Worm (Caenorhabditis elegans) whole organism, midembryonic: ENCODE data around the gene clec-206.

Experiments
- T22C8.4 ChIP-seq: fragments of 200-800 bp; sonication (Bioruptor generic); IDR thresholded peaks from 2 replicates; pipeline ENCODE4 v1.3.6; 2022; ENCODE audit warnings: missing genetic modification characterization, missing compliant biosample characterization
- cog-1 ChIP-seq: sonication (generic microtip); optimal IDR thresholded peaks from 2 replicates; lab custom pipeline; 2016; ENCODE audit warnings: missing genetic modification characterization, missing compliant biosample characterization
- flt-1 ChIP-seq: fragments of 200-800 bp; sonication (Bioruptor generic); IDR thresholded peaks from 2 replicates; pipeline ENCODE4 v1.3.6; 2022; ENCODE audit warnings: missing genetic modification characterization, missing compliant biosample characterization
- klf-2 ChIP-seq: fragments of 200-800 bp; sonication (Bioruptor generic); conservative IDR thresholded peaks from 2 replicates; pipeline ENCODE4 v1.3.6; 2022; ENCODE audit warnings: missing genetic modification reagents, missing genetic modification characterization, missing compliant biosample characterization
- med-1 ChIP-seq: sonication (generic microtip); optimal IDR thresholded peaks from 2 replicates; lab custom pipeline; 2017; ENCODE audit warnings: missing genetic modification characterization, mild to moderate bottlenecking, missing compliant biosample characterization, antibody characterized with exemption, missing genetic modification reagents; ENCODE audit not compliant: insufficient read depth
- ref-1 ChIP-seq: fragments of 200-800 bp; sonication (Bioruptor generic); conservative IDR thresholded peaks from 2 replicates; pipeline ENCODE4 v1.3.6; 2022; ENCODE audit warnings: missing genetic modification reagents, missing genetic modification characterization, missing compliant biosample characterization
- tab-1 ChIP-seq: fragments of 200-800 bp; sonication (Bioruptor generic); IDR thresholded peaks from 2 replicates; pipeline ENCODE4 v1.3.6; 2022; ENCODE audit warnings: missing genetic modification characterization, missing compliant biosample characterization
- ztf-23 ChIP-seq: fragments of 200-800 bp; sonication (Bioruptor generic); IDR thresholded peaks from 2 replicates; pipeline ENCODE4 v1.3.6; 2022; ENCODE audit warnings: missing genetic modification reagents, missing genetic modification characterization, missing compliant biosample characterization
- ztf-29 ChIP-seq: fragments of 200-800 bp; sonication (Bioruptor generic); IDR thresholded peaks from 2 replicates; pipeline ENCODE4 v1.3.6; 2022; ENCODE audit warnings: missing genetic modification reagents, missing genetic modification characterization, missing compliant biosample characterization

clec-206 gene

DNA sequence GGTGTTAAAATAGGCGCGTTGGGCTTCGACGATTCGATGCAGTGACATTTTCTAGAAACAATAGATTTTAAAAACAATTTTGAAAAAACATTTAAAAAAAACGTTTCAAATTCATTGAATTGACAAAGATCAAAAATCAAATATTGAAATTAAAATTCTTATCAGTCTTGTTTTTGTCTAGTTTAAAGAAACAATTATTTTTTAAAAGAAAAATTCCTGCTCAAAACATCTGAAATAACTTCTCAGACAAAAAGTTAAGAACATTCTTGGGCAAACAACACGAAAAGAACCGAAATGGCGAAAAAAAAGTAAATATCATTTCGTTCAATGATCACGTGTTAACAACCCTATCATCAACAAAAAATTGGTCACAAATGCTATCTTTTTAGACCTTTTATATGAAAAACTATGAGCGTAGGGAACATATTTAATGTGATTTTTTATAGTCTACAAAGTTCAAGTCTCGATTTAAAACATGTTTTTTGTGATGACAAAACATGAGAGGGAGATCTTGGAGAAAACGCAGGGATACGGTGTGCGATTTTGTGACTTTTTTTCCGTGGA lies 4.5 kb downstream of the clec-206 start, which contains the start of gene alh-5:
alh-5 (minus strand) TSS at position 51 of the 564 bp plus-strand sequence.
- no peak for TF ChIP-seq ztf-23 (GFP tag; lab: Robert Waterston, UW)

DNA sequence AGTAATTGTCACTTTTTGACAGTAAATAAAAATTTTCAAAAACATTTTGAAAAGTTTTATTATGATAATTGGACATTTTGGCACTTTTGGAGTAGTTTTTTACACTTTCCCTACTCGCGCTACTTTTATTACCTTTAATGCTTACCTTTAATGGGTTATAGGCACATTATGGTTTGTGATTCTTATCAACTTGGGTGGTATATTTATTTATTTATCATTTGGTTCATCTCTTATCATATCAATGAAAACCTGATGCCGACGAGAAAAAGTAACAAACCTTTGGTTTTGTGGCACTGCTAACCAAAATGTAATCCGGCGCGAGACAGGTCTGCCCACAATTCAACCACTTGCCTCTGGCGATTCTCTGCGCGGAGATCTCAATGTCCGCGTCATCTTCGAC lies 5.8 kb downstream of the clec-206 start:
- TF ChIP-seq ztf-29 (GFP tag; lab: Robert Waterston, UW) (no peak), ref-1 (no peak), med-1 (no peak)

DNA sequence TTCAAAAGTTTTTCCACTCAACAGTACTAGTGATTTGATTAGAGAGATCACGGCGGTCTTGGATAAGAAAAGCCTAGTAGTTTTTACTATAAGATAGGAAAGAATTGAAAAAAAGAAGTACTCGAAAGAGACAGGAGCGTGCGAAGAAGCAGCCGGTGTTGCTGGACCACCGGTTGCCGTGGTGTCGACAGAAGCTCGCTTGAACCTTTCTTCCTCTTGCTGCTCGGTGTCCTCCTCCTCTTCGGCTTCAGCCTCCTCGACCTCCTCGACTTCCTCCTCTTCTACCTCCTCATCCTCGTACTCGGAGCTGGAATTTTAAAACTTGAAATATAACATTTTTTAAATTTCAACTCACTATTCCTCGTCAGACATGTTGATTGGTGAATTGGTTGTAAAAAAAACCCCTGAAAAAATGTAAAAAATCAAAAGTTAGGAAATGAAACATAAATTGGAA lies 11.6 kb downstream of the clec-206 start, which contains the start of gene tnt-4:
tnt-4 (minus strand) TSS at position 404 of the 454 bp plus-strand sequence.
- no peak for TF ChIP-seq tab-1 (GFP tag; lab: Robert Waterston, UW)
- TF ChIP-seq med-1, result no peak
- TF ChIP-seq T22C8.4 (GFP tag; lab: Robert Waterston, UW), result no peak
- no peak for TF ChIP-seq ztf-23 (GFP tag; lab: Robert Waterston, UW)

DNA sequence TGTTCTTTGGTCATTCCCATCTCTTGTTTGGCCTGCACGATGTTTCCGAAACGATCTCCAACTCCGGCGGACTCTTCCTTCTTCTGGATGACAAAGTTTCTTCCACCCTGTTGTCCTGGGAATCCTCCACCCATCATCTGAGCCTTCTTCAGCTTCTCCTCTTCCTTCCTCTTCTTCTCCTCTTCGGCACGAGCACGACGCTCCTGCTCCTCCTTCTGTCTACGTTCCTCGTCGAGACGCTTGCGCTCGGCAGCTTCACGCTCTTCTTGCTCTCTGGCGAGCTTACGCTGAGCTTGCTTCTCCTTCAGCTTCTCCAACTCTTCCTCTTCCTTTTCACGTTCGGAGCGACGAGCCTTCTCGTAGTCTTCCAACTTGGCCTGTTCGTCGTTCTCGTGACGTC lies 12.7 kb downstream of the clec-206 start:
- TF ChIP-seq klf-2 (GFP tag; lab: Robert Waterston, UW) (no peak), flt-1 (no peak), tab-1 (GFP tag; lab: Robert Waterston, UW) (no peak), ztf-29 (GFP tag; lab: Robert Waterston, UW) (no peak), cog-1 (tag; lab: Kevin White, UChicago) (no peak), ref-1 (no peak), med-1 (no peak)

DNA sequence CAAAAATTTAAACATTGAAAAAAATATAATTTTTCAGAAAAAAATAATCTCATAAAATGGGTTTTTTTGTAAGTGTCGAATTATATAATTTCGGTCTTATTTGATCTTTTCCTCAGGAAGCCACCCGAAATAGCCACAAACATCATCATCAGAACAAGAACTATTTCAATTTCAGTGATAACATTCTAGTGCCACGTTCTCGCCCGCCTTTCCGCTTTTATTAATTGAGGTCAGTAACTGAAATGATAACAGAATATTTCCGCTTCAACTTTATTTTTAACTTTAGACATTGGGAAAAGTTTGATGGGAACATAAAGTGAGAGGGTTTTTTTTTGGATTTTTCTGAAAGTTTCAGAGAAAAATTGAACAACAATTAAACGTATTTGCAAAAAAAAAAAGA lies 14.9 kb downstream of the clec-206 start:
- TF ChIP-seq ref-1, result no peak
- TF ChIP-seq flt-1, result no peak
- no peak for TF ChIP-seq ztf-29 (GFP tag; lab: Robert Waterston, UW)
- TF ChIP-seq T22C8.4 (GFP tag; lab: Robert Waterston, UW), result no peak
- no peak for TF ChIP-seq med-1
- no peak for TF ChIP-seq tab-1 (GFP tag; lab: Robert Waterston, UW)
- TF ChIP-seq klf-2 (GFP tag; lab: Robert Waterston, UW), result no peak
- no peak for TF ChIP-seq ztf-23 (GFP tag; lab: Robert Waterston, UW)
- TF ChIP-seq cog-1 (tag; lab: Kevin White, UChicago), result no peak

DNA sequence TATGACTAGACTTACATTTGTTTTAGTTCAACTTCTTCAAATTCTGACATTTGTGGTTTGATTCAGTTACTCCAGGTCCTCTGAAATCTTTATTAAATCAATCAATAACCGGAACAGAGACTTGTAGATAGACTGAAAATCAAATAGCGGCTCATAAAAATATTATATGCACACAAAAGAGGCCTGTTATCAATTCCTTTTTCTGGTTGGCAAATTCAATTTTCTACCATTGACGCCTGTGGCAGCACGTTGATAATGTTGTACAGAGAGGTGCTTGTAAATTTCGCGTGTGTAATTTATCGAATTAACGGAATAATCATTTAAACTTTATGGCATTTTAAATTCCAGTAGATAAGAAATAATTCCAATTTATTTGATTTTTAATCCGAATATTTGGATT lies 17.2 kb downstream of the clec-206 start, which contains the start of gene T08B1.1:
T08B1.1 (minus strand) TSS at position 92 of the 400 bp plus-strand sequence.
- TF ChIP-seq cog-1 (tag; lab: Kevin White, UChicago), result no peak
- TF ChIP-seq klf-2 (GFP tag; lab: Robert Waterston, UW), result no peak
- no peak for TF ChIP-seq med-1
- no peak for TF ChIP-seq tab-1 (GFP tag; lab: Robert Waterston, UW)
- no peak for TF ChIP-seq ref-1
- TF ChIP-seq ztf-29 (GFP tag; lab: Robert Waterston, UW), result no peak
- no peak for TF ChIP-seq ztf-23 (GFP tag; lab: Robert Waterston, UW)
- no peak for TF ChIP-seq T22C8.4 (GFP tag; lab: Robert Waterston, UW)
- TF ChIP-seq flt-1, result no peak

DNA sequence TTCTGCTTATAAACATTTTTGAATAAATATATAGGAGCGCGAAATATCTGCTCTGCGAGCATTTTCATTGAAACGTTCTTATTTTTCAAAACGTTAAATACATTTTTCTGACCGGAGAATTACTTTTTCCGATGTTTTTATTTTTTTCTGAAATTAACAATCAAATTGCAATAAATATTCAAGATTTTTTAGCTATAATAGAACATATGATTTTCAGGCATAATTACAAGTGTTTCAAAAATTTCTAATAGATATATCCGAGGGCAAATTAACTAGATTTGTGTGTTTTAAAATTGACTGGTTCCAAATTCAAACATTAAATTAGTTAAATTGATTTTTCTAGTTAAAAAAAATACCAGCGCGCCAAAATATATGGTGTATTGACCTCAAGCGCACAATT lies 25.2 kb downstream of the clec-206 start, which contains the start of gene T08B1.4:
T08B1.4 (plus strand) TSS at position 301 of the 400 bp plus-strand sequence.
- TF ChIP-seq ref-1, result no peak
- TF ChIP-seq cog-1 (tag; lab: Kevin White, UChicago), result no peak
- TF ChIP-seq T22C8.4 (GFP tag; lab: Robert Waterston, UW), result no peak
- no peak for TF ChIP-seq ztf-29 (GFP tag; lab: Robert Waterston, UW)
- no peak for TF ChIP-seq med-1
- no peak for TF ChIP-seq klf-2 (GFP tag; lab: Robert Waterston, UW)
- TF ChIP-seq flt-1, result no peak
- no peak for TF ChIP-seq ztf-23 (GFP tag; lab: Robert Waterston, UW)
- no peak for TF ChIP-seq tab-1 (GFP tag; lab: Robert Waterston, UW)

DNA sequence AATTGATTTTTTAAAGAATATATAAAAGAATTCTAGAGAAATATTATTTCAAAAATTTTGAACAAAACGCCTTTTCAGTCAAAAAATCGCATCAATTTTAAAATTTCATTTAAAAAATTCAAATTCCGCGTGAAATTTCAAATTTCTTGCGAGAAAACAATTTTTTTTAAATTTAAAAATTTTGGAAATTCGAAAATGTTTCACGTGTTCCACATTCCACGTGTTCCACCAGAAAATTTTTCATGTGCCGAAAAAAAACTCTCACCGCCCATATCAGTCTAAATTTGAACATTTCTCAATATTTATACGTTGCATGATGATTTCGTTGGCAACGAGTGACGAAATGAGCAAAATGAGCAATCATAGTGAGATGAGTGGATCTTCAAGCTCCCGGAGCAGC lies 29.1 kb downstream of the clec-206 start, which contains the start of gene fbxa-201:
fbxa-201 (plus strand) TSS at position 301 of the 400 bp plus-strand sequence.
- TF ChIP-seq T22C8.4 (GFP tag; lab: Robert Waterston, UW), result no peak
- TF ChIP-seq med-1, result no peak
- TF ChIP-seq ztf-23 (GFP tag; lab: Robert Waterston, UW), result no peak
- no peak for TF ChIP-seq flt-1
- TF ChIP-seq ztf-29 (GFP tag; lab: Robert Waterston, UW), result no peak
- TF ChIP-seq cog-1 (tag; lab: Kevin White, UChicago), result no peak
- TF ChIP-seq klf-2 (GFP tag; lab: Robert Waterston, UW), result no peak
- no peak for TF ChIP-seq tab-1 (GFP tag; lab: Robert Waterston, UW)
- TF ChIP-seq ref-1, result no peak

DNA sequence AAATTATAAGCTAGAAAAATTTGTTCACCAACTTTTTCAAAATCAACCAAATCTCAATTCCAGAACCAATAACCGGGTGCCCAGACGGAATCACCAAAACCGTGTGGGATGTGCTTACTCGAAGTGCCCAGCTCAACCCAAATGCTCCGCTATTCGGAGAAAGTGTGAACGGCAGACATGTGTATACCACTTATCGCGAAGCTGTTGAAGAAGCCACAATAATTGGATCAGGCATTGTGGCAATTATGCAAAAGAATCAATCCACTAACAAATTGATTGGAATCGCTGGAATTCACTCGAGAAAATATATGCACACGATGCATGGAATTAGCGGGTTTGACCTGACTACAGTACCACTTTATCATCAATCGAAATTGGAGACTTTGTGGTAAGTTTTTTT lies 34.4 kb downstream of the clec-206 start:
- TF ChIP-seq tab-1 (GFP tag; lab: Robert Waterston, UW) (no peak), ref-1 (no peak), med-1 (no peak), ztf-23 (GFP tag; lab: Robert Waterston, UW) (no peak), klf-2 (GFP tag; lab: Robert Waterston, UW) (no peak)

DNA sequence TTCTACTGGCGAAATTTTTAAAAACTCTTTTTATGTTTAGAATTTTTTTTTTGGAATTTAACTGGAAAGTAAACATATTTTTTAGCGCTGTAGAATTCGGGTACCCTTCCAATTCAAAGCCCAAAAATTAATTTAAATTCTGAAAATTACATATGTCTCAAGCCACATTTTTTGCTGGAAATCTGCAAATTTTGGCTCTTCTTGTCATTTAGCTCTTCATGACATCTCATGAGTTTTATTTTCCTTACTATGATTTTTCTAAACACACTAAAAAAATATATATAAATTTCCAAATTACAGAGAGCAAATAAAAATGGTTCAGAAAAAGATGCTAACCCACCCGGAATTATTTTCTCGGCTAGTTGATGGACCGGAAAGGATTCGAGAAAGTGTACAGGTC lies 34.9 kb downstream of the clec-206 start, which contains the start of gene acs-3:
acs-3 (plus strand) TSS at position 301 of the 400 bp plus-strand sequence.
- TF ChIP-seq klf-2 (GFP tag; lab: Robert Waterston, UW) (no peak), ztf-23 (GFP tag; lab: Robert Waterston, UW) (no peak), ref-1 (no peak), T22C8.4 (GFP tag; lab: Robert Waterston, UW) (no peak), flt-1 (no peak), cog-1 (tag; lab: Kevin White, UChicago) (no peak), ztf-29 (GFP tag; lab: Robert Waterston, UW) (no peak), med-1 (no peak), tab-1 (GFP tag; lab: Robert Waterston, UW) (no peak)
